Worm (Caenorhabditis elegans): ENCODE results near the gene nep-1.

The nep-1 gene

ce11 chrII:11634681-11635527 lies 22.1 kb downstream of the nep-1 start (continued):
- TF ChIP-seq elt-2 (tag; optimal IDR thresholded peaks at IDR 0.05) (peak; percentile 33), sdc-2 (tag; optimal IDR thresholded peaks at IDR 0.05) (peak; percentile 59), T23F11.4 (GFP tag; optimal IDR thresholded peaks at IDR 0.05) (peak; percentile 53), ama-1 (optimal IDR thresholded peaks at IDR 0.05) (no peak), tbx-7 (tag; optimal IDR thresholded peaks at IDR 0.05) (peak; percentile 33), zip-5 (tag; optimal IDR thresholded peaks at IDR 0.05) (peak; percentile 18), odd-2 (tag; optimal IDR thresholded peaks at IDR 0.05) (no peak), sox-4 (tag; optimal IDR thresholded peaks at IDR 0.05) (peak; percentile 43), dmd-4 (tag; optimal IDR thresholded peaks at IDR 0.05; ENCODE audit: borderline replicate concordance) (peak; percentile 81), eyg-1 (tag; optimal IDR thresholded peaks at IDR 0.05) (peak; percentile 78), pat-9 (tag; optimal IDR thresholded peaks at IDR 0.05) (peak; percentile 41), fax-1 (tag; optimal IDR thresholded peaks at IDR 0.05) (peak; percentile 59), pag-3 (tag; optimal IDR thresholded peaks at IDR 0.05; ENCODE audit: borderline replicate concordance) (no peak), unc-55 (GFP tag; optimal IDR thresholded peaks at IDR 0.05) (peak; percentile 88), C38D4.7 (GFP tag; optimal IDR thresholded peaks at IDR 0.05) (peak; percentile 44), tbx-2 (tag; optimal IDR thresholded peaks at IDR 0.05) (peak; percentile 97), ceh-9 (tag; optimal IDR thresholded peaks at IDR 0.05) (no peak), F13H6.1 (tag; optimal IDR thresholded peaks at IDR 0.05) (peak; percentile 91), ceh-14 (tag; optimal IDR thresholded peaks at IDR 0.05) (peak; percentile 67), ceh-18 (tag; optimal IDR thresholded peaks at IDR 0.05) (peak; percentile 88), ets-4 (tag; optimal IDR thresholded peaks at IDR 0.05) (peak; percentile 58), unc-3 (GFP tag; conservative IDR thresholded peaks at IDR 0.05) (0 out of 2 replicates have a peak, but pooled peaks have one; percentile 30), unc-3 (tag; optimal IDR thresholded peaks at IDR 0.05) (no peak), hlh-15 (tag; optimal IDR thresholded peaks at IDR 0.05) (no peak), pax-1 (tag; optimal IDR thresholded peaks at IDR 0.05) (no peak), unc-42 (tag; optimal IDR thresholded peaks at IDR 0.05) (peak; percentile 54), ceh-22 (tag; optimal IDR thresholded peaks at IDR 0.05) (peak; percentile 84), pros-1 (tag; optimal IDR thresholded peaks at IDR 0.05) (peak; percentile 89), elt-4 (tag; optimal IDR thresholded peaks at IDR 0.05) (peak; percentile 6), hlh-13 (GFP tag; optimal IDR thresholded peaks at IDR 0.05) (no peak), K09A11.1 (tag; optimal IDR thresholded peaks at IDR 0.05; ENCODE audit: insufficient read depth) (peak; percentile 40), pqm-1 (tag; optimal IDR thresholded peaks at IDR 0.05) (peak; percentile 33), hlh-30 (tag; optimal IDR thresholded peaks at IDR 0.05; ENCODE audit: insufficient read depth) (peak; percentile 60), hlh-8 (tag; optimal IDR thresholded peaks at IDR 0.05) (peak; percentile 82), gmeb-2 (tag; optimal IDR thresholded peaks at IDR 0.05) (peak; percentile 5), ref-2 (tag; optimal IDR thresholded peaks at IDR 0.05) (peak; percentile 82), Y22D7AL.16 (tag; optimal IDR thresholded peaks at IDR 0.05) (no peak), fkh-6 (tag; optimal IDR thresholded peaks at IDR 0.05) (peak; percentile 52), hlh-6 (tag; optimal IDR thresholded peaks at IDR 0.05) (peak; percentile 82), lin-11 (tag; optimal IDR thresholded peaks at IDR 0.05) (no peak), ahr-1 (tag; optimal IDR thresholded peaks at IDR 0.05) (no peak), ceh-45 (GFP tag; IDR thresholded peaks at IDR 0.05) (0 out of 2 replicates have a peak, but pooled peaks have one; percentile 42), unc-86 (tag; optimal IDR thresholded peaks at IDR 0.05) (peak; percentile 82), pha-2 (tag; optimal IDR thresholded peaks at IDR 0.05) (peak; percentile 79), rnt-1 (tag; optimal IDR thresholded peaks at IDR 0.05) (peak; percentile 98), mec-3 (tag; optimal IDR thresholded peaks at IDR 0.05; ENCODE audit: borderline replicate concordance) (no peak), K02D7.2 (tag; optimal IDR thresholded peaks at IDR 0.05) (no peak), dve-1 (tag; optimal IDR thresholded peaks at IDR 0.05) (peak; percentile 79), ztf-16 (tag; optimal IDR thresholded peaks at IDR 0.05) (peak; percentile 74), nfya-1 (tag; optimal IDR thresholded peaks at IDR 0.05) (peak; percentile 94), lim-6 (tag; optimal IDR thresholded peaks at IDR 0.05) (peak; percentile 56)
